Worm (Caenorhabditis elegans): ENCODE data around the gene tmc-1.

DNA sequence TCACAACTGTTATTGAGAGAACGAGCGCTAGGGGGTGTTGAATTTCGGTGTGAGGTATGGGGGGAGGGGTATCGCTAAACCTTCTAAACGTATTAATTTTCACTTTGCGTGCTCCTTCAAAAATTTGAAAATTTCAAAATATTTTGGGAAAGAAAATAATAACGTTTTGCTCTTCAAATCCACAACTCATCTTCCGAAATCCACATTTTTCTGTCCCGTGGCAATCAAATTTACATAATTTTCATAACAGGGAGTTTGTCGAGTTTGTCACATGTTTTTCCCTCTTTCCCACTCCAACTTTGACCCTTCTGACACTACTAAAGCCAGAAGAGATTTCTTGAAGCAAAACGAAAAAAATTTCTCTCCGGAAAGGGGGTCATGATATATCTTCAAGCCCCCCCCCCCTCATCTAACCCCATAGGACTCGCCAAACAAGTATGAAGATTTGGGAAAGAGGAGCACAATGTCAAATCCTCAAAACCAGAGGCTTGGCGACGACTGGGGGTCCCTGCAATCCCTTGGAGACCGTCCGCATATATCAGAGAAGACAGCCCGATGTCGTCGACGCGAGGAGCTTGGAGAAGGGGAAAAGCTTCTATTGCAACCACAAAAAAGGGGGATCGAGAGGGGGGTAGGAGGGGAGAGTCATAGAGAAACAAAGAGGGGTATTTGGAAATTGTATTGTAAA, 19.4 kb downstream of the tmc-1 start:
- TF ChIP-seq dpl-1 (GFP tag; optimal IDR thresholded peaks at IDR 0.05) (no peak), nhr-6 (tag; optimal IDR thresholded peaks at IDR 0.05) (no peak), fos-1 (tag; optimal IDR thresholded peaks at IDR 0.05) (no peak), pha-4 (GFP tag; IDR thresholded peaks at IDR 0.05) (no peak), pha-4 (tag; optimal IDR thresholded peaks at IDR 0.05) (no peak), snpc-4 (tag; optimal IDR thresholded peaks at IDR 0.05) (no peak), unc-62 (GFP tag; optimal IDR thresholded peaks at IDR 0.05 in 1 of 2) (no peak), unc-62 (tag; optimal IDR thresholded peaks at IDR 0.05) (no peak), zip-11 (GFP tag; IDR thresholded peaks at IDR 0.05) (no peak), ceh-82 (tag; optimal IDR thresholded peaks at IDR 0.05) (no peak)

All from whole organism, L4 larva.